ENCODE assay signal across 2 worm cellular contexts in the genomic region with DNA sequence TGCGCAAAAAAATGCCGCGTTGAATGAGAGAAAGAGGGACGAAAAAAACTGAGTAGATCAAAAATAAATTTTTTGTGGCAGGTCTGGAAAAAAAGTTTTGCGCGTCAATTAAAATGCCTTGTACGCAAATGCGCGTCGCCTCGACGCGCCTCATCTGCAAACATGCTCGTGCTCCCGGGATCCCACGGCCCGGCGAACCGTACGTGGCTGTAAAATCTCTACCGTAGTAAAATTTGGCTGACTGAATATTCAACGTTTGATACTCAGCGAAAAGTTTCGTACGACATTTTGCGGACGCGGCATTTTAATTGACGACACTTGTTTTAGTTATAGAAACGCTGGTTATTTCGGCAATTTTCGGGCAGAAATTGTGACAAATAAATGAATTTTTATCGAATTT.
TF ChIP-seq lines count a peak whose summit lies in the region.

No protein-coding gene starts in this region.

TF ChIP-seq in whole organism, L1 larva, 84 proteins besides CTCF, POLR2A, EP300 and RAD21 (continued from another document):
- TF ChIP-seq lin-14 (GFP tag; optimal IDR thresholded peaks at IDR 0.05; lab: Kevin White, UChicago), result peak; percentile 50
- peak; percentile 91 for TF ChIP-seq mab-9 (GFP tag; IDR thresholded peaks at IDR 0.05; lab: Robert Waterston, UW)
- peak; percentile 84 for TF ChIP-seq unc-98 (GFP tag; IDR thresholded peaks at IDR 0.05; lab: Robert Waterston, UW)
- TF ChIP-seq nhr-47 (tag; optimal IDR thresholded peaks at IDR 0.05; lab: Kevin White, UChicago), result peak; percentile 74
- peak; percentile 8 for TF ChIP-seq fkh-4 (tag; optimal IDR thresholded peaks at IDR 0.05; lab: Kevin White, UChicago; ENCODE audit: borderline replicate concordance)
- TF ChIP-seq F16B12.6 (tag; optimal IDR thresholded peaks at IDR 0.05; lab: Kevin White, UChicago), result peak; percentile 71
- peak; percentile 63 to 76 for TF ChIP-seq lsy-2 (tag; optimal IDR thresholded peaks at IDR 0.05; lab: Kevin White, UChicago)
- TF ChIP-seq nhr-19 (GFP tag; conservative IDR thresholded peaks at IDR 0.05; lab: Robert Waterston, UW), result peak; percentile 98
- peak; percentile 27 for TF ChIP-seq unc-86 (tag; optimal IDR thresholded peaks at IDR 0.05; lab: Kevin White, UChicago)
- TF ChIP-seq xbp-1 (tag; optimal IDR thresholded peaks at IDR 0.05; lab: Kevin White, UChicago), result peak; percentile 53
- peak; percentile 56 for TF ChIP-seq rnt-1 (tag; optimal IDR thresholded peaks at IDR 0.05; lab: Kevin White, UChicago)

TF ChIP-seq in whole organism, young adult, 124 proteins besides CTCF, POLR2A, EP300 and RAD21 (continued from another document):
- TF ChIP-seq nfyb-1 (GFP tag; IDR thresholded peaks at IDR 0.05; lab: Robert Waterston, UW) (peak; percentile 99), sea-2 (GFP tag; IDR thresholded peaks at IDR 0.05; lab: Robert Waterston, UW) (peak; percentile 90), let-607 (tag; optimal IDR thresholded peaks at IDR 0.05; lab: Kevin White, UChicago) (peak; percentile 52 to 74), lag-1 (GFP tag; IDR thresholded peaks at IDR 0.05; lab: Robert Waterston, UW) (peak; percentile 89), hsf-1 (GFP tag; IDR thresholded peaks at IDR 0.05; lab: Robert Waterston, UW) (peak; percentile 89)
